Fruit fly (Drosophila melanogaster): ENCODE measurements around the gene ND-PDSW.

dm6 chr2L:3417613-3418012, 48.3 kb upstream of the ND-PDSW start:
- no peak for TF ChIP-seq kay (GFP tag; ENCODE audit: borderline replicate concordance)
- no peak for TF ChIP-seq CG1620 (GFP tag; optimal IDR thresholded peaks at IDR 0.05)
